Worm (Caenorhabditis elegans): ENCODE data around the gene C18D11.3.

DNA sequence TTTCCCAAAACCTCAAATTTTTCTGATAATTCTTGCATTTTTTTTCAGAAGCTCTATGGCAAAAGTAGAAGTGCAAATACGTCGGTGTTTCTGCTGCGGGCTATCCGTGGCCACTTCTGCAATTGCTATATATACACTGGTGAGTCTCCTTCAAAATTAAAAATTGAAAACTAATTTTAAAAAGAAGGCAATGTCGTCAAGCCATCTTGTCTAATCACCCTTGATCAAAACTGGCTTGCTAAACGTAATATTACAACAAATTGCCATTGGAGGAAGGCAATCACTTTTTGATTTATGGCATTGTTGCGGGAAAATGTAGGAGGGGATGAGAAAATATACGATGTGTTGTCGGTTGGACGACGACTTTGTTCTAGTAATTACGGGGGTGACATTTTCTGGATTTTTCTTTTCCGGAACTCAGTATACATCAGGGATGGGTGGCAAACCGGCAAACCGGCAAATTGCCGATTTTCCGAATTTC is 6.7 kb upstream of the C18D11.3 start, which contains the start of gene C18D11.1:
- TF ChIP-seq fos-1 (tag; optimal IDR thresholded peaks at IDR 0.05), result no peak
- TF ChIP-seq sup-37 (GFP tag; optimal IDR thresholded peaks at IDR 0.05), result no peak
